Worm (Caenorhabditis elegans): Measurements from ENCODE around the gene F59B10.4.

F59B10.4 gene

ce11 chrII:10505949-10506348, 13.0 kb downstream of the F59B10.4 start:
- TF ChIP-seq nhr-23 (tag; optimal IDR thresholded peaks at IDR 0.05) (peak; percentile 46), fkh-10 (GFP tag; optimal IDR thresholded peaks at IDR 0.05) (no peak), nhr-25 (tag; optimal IDR thresholded peaks at IDR 0.05) (peak; percentile 73)

ce11 chrII:10504729-10505128, 14.2 kb downstream of the F59B10.4 start:
- TF ChIP-seq jun-1 (tag; optimal IDR thresholded peaks at IDR 0.05), result peak; percentile 35
- no peak for TF ChIP-seq elt-2 (tag; optimal IDR thresholded peaks at IDR 0.05)
- peak; percentile 1 for TF ChIP-seq nfya-1 (tag; optimal IDR thresholded peaks at IDR 0.05; ENCODE audit: insufficient read depth)
- no peak for TF ChIP-seq aly-2 (tag; optimal IDR thresholded peaks at IDR 0.05)
- peak; percentile 89 for TF ChIP-seq pha-4 (tag; optimal IDR thresholded peaks at IDR 0.05)
- no peak for TF ChIP-seq nhr-77 (tag; optimal IDR thresholded peaks at IDR 0.05)
- no peak for TF ChIP-seq ceh-82 (tag; optimal IDR thresholded peaks at IDR 0.05)
- no peak for TF ChIP-seq hmg-11 (tag; optimal IDR thresholded peaks at IDR 0.05)
- peak; percentile 20 for TF ChIP-seq lin-39 (tag; optimal IDR thresholded peaks at IDR 0.05)
- peak; percentile 58 for TF ChIP-seq nhr-23 (tag; optimal IDR thresholded peaks at IDR 0.05)
- peak; percentile 46 for TF ChIP-seq nhr-25 (tag; optimal IDR thresholded peaks at IDR 0.05)

- TF ChIP-seq elt-2 (tag; optimal IDR thresholded peaks at IDR 0.05), result peak; percentile 80
- peak; percentile 8 for TF ChIP-seq pqm-1 (tag; optimal IDR thresholded peaks at IDR 0.05)
- TF ChIP-seq R02D3.7 (tag; optimal IDR thresholded peaks at IDR 0.05), result peak; percentile 53
- TF ChIP-seq nhr-25 (tag; optimal IDR thresholded peaks at IDR 0.05), result peak; percentile 77
- peak; percentile 99 for TF ChIP-seq hmg-11 (tag; optimal IDR thresholded peaks at IDR 0.05)
- TF ChIP-seq nhr-237 (tag; optimal IDR thresholded peaks at IDR 0.05), result no peak
- peak; percentile 33 for TF ChIP-seq snpc-4 (tag; optimal IDR thresholded peaks at IDR 0.05)
- peak; percentile 17 for TF ChIP-seq fkh-10 (GFP tag; optimal IDR thresholded peaks at IDR 0.05)
- peak; percentile 48 for TF ChIP-seq fos-1 (tag; optimal IDR thresholded peaks at IDR 0.05)
- TF ChIP-seq elt-1 (tag; optimal IDR thresholded peaks at IDR 0.05), result peak; percentile 56
- TF ChIP-seq fkh-2 (tag; optimal IDR thresholded peaks at IDR 0.05), result no peak
- peak; percentile 87 for TF ChIP-seq nhr-11 (tag; optimal IDR thresholded peaks at IDR 0.05)
- TF ChIP-seq mdl-1 (tag; optimal IDR thresholded peaks at IDR 0.05), result peak; percentile 70
- TF ChIP-seq nhr-76 (tag; optimal IDR thresholded peaks at IDR 0.05), result no peak
- TF ChIP-seq lsy-12 (tag; optimal IDR thresholded peaks at IDR 0.05), result peak; percentile 92
- no peak for TF ChIP-seq mml-1 (tag; optimal IDR thresholded peaks at IDR 0.05)
- peak; percentile 96 for TF ChIP-seq lin-39 (tag; optimal IDR thresholded peaks at IDR 0.05)
- TF ChIP-seq nhr-28 (tag; optimal IDR thresholded peaks at IDR 0.05), result no peak
- peak; percentile 3 for TF ChIP-seq nhr-67 (tag; optimal IDR thresholded peaks at IDR 0.05)
- TF ChIP-seq daf-12 (tag; optimal IDR thresholded peaks at IDR 0.05), result no peak
- peak; percentile 74 for TF ChIP-seq nhr-43 (tag; optimal IDR thresholded peaks at IDR 0.05; ENCODE audit: poor library complexity, severe bottlenecking)
- no peak for TF ChIP-seq ZK546.5 (tag; optimal IDR thresholded peaks at IDR 0.05)
- TF ChIP-seq ceh-28 (tag; optimal IDR thresholded peaks at IDR 0.05), result peak; percentile 84
- TF ChIP-seq unc-62 (GFP tag; optimal IDR thresholded peaks at IDR 0.05), result peak; percentile 83
- peak; percentile 67 for TF ChIP-seq ama-1 (optimal IDR thresholded peaks at IDR 0.05)
- TF ChIP-seq jun-1 (tag; optimal IDR thresholded peaks at IDR 0.05), result peak; percentile 62
- TF ChIP-seq ceh-82 (tag; optimal IDR thresholded peaks at IDR 0.05), result peak; percentile 43
- no peak for TF ChIP-seq eor-1 (tag; optimal IDR thresholded peaks at IDR 0.05)
- TF ChIP-seq ztf-11 (tag; optimal IDR thresholded peaks at IDR 0.05), result no peak
- TF ChIP-seq zag-1 (tag; optimal IDR thresholded peaks at IDR 0.05), result peak; percentile 57
- TF ChIP-seq skn-1 (tag; optimal IDR thresholded peaks at IDR 0.05), result peak; percentile 61
- peak; percentile 90 for TF ChIP-seq nfya-1 (tag; optimal IDR thresholded peaks at IDR 0.05; ENCODE audit: insufficient read depth)
- peak; percentile 88 for TF ChIP-seq tbx-2 (tag; optimal IDR thresholded peaks at IDR 0.05)
- peak; percentile 85 for TF ChIP-seq egl-5 (tag; optimal IDR thresholded peaks at IDR 0.05)
- TF ChIP-seq sea-2 (GFP tag; optimal IDR thresholded peaks at IDR 0.05), result peak; percentile 39
- peak; percentile 91 for TF ChIP-seq nhr-23 (tag; optimal IDR thresholded peaks at IDR 0.05)
- TF ChIP-seq elt-3 (tag; optimal IDR thresholded peaks at IDR 0.05), result peak in 2 of 3 experiments; percentile 18 to 35
- TF ChIP-seq nhr-77 (tag; optimal IDR thresholded peaks at IDR 0.05), result peak; percentile 47
- peak; percentile 64 for TF ChIP-seq lin-15B (tag; optimal IDR thresholded peaks at IDR 0.05)
- peak; percentile 92 for TF ChIP-seq pha-4 (tag; optimal IDR thresholded peaks at IDR 0.05)
Observed at ce11 chrII:10502491-10503063, 16.3 kb downstream of the F59B10.4 start, which contains the start of gene myrf-1. Gene myrf-1 (minus strand): TSS chrII:10502541.
